Fruit fly (Drosophila melanogaster) whole organism, embryonic: ENCODE measurements around the gene UQCR-14L.

Experiments used
- CG13287 ChIP-seq: fragments of 200-800 bp; sonication (Bioruptor generic); IDR thresholded peaks from 2 replicates; pipeline ENCODE4 v1.3.6; 2022; ENCODE audit warnings: missing biosample characterization, missing genetic modification characterization; ENCODE audit not compliant: partially characterized antibody
- CG1647 ChIP-seq: fragments of 200-800 bp; sonication (Bioruptor generic); optimal IDR thresholded peaks from 3 replicates; lab custom pipeline; 2016; ENCODE audit warnings: missing biosample characterization, missing genetic modification characterization
- CG18764 ChIP-seq: fragments of 200-800 bp; sonication (Bioruptor generic); optimal IDR thresholded peaks from 3 replicates; lab custom pipeline; 2016; ENCODE audit warnings: missing biosample characterization, missing genetic modification characterization
- CG4282 ChIP-seq: fragments of 200-800 bp; sonication (Bioruptor generic); optimal IDR thresholded peaks from 2 replicates; lab custom pipeline; 2016; ENCODE audit warnings: missing biosample characterization, missing genetic modification characterization
- CG9817 ChIP-seq: fragments of 200-800 bp; sonication (Bioruptor generic); optimal IDR thresholded peaks from 2 replicates; lab custom pipeline; 2018; ENCODE audit warnings: missing biosample characterization, mild to moderate bottlenecking, missing genetic modification characterization, moderate library complexity
- Sox100B ChIP-seq: fragments of 200-800 bp; sonication (Bioruptor generic); optimal IDR thresholded peaks from 3 replicates; lab custom pipeline; 2018; ENCODE audit warnings: missing biosample characterization, mild to moderate bottlenecking, missing genetic modification characterization
- h ChIP-seq: fragments of >200 bp; optimal IDR thresholded peaks from 2 replicates; lab custom pipeline; 2017
- ham ChIP-seq: fragments of 200-800 bp; sonication (Bioruptor generic); IDR thresholded peaks from 2 replicates; pipeline ENCODE4 v1.3.6; 2022; ENCODE audit warnings: missing biosample characterization, missing genetic modification characterization
- ind ChIP-seq: fragments of 200-800 bp; sonication (Bioruptor generic); optimal IDR thresholded peaks from 3 replicates; lab custom pipeline; 2016; ENCODE audit warnings: missing biosample characterization, missing genetic modification characterization
- pnt ChIP-seq: fragments of 200-800 bp; sonication (Bioruptor generic); optimal IDR thresholded peaks from 3 replicates; lab custom pipeline; 2016; ENCODE audit warnings: missing biosample characterization, missing genetic modification characterization
- ro ChIP-seq: fragments of 200-800 bp; sonication (Bioruptor generic); IDR thresholded peaks from 2 replicates; pipeline ENCODE4 v1.3.6; 2022; ENCODE audit warnings: missing biosample characterization, missing genetic modification characterization
- tx ChIP-seq: fragments of 200-800 bp; sonication (Bioruptor generic); optimal IDR thresholded peaks from 2 replicates; lab custom pipeline; 2016; ENCODE audit warnings: missing biosample characterization, missing genetic modification characterization

dm6 chr3R:28263522-28263921 lies 30.3 kb upstream of the UQCR-14L start, which contains the start of gene CG43125:
- no peak for TF ChIP-seq tx (GFP tag; lab: Kevin White, UChicago)
- TF ChIP-seq ind (GFP tag; lab: Kevin White, UChicago), result no peak
- TF ChIP-seq pnt (GFP tag; lab: Kevin White, UChicago), result no peak
- TF ChIP-seq CG4282, result no peak
- no peak for TF ChIP-seq h
- no peak for TF ChIP-seq CG9817 (tag; lab: Kevin White, UChicago)
- TF ChIP-seq CG1647, result no peak
- TF ChIP-seq ro (GFP tag; lab: Robert Waterston, UW), result no peak
- no peak for TF ChIP-seq ham (GFP tag; lab: Robert Waterston, UW)
- TF ChIP-seq CG18764 (GFP tag; lab: Kevin White, UChicago), result no peak
- no peak for TF ChIP-seq CG13287 (GFP tag; lab: Robert Waterston, UW)
- TF ChIP-seq Sox100B (GFP tag; lab: Kevin White, UChicago), result no peak
